Worm (Caenorhabditis elegans) whole organism, L1 larva: ENCODE data around the gene lipl-3.

Experiments
- C04F5.9 ChIP-seq: sonication (generic microtip); optimal IDR thresholded peaks from 2 replicates; lab custom pipeline; 2016; ENCODE audit warnings: missing genetic modification characterization, missing compliant biosample characterization
- C16A3.4 ChIP-seq: fragments of 150-350 bp; optimal IDR thresholded peaks from 2 replicates; lab custom pipeline; 2014; ENCODE audit warnings: missing biosample characterization, missing genetic modification characterization
- Y116A8C.19 ChIP-seq: sonication (generic microtip); optimal IDR thresholded peaks from 2 replicates; lab custom pipeline; 2016; ENCODE audit warnings: missing compliant biosample characterization, missing genetic modification characterization, borderline replicate concordance
- blmp-1 ChIP-seq: fragments of 150-350 bp; optimal IDR thresholded peaks from 2 replicates; lab custom pipeline; 2014; ENCODE audit warnings: missing biosample characterization, missing genetic modification characterization
- ceh-8 ChIP-seq: fragments of 200-800 bp; sonication (Bioruptor generic); optimal IDR thresholded peaks from 2 replicates; lab custom pipeline; 2018; ENCODE audit warnings: mild to moderate bottlenecking, missing genetic modification characterization, moderate library complexity, missing compliant biosample characterization
- ceh-82 ChIP-seq, 3 experiments: fragments of 150-350 bp in 1 of 3; sonication (generic microtip) in 2 of 3; optimal IDR thresholded peaks; 2 replicates each; lab custom pipeline; 2014 to 2017; ENCODE audit warnings: missing biosample characterization in 3 of 3, missing genetic modification characterization in 3 of 3
- ceh-88 ChIP-seq: fragments of 200-800 bp; sonication (Bioruptor generic); IDR thresholded peaks from 2 replicates; pipeline ENCODE4 v1.3.6; 2022; ENCODE audit warnings: missing genetic modification characterization, missing compliant biosample characterization
- ces-1 ChIP-seq: fragments of 150-350 bp; optimal IDR thresholded peaks from 2 replicates; lab custom pipeline; 2014; ENCODE audit warnings: missing biosample characterization, missing genetic modification reagents, missing genetic modification characterization
- dsc-1 ChIP-seq: sonication (generic microtip); optimal IDR thresholded peaks from 2 replicates; lab custom pipeline; 2016; ENCODE audit warnings: mild to moderate bottlenecking, missing genetic modification characterization, missing compliant biosample characterization
- efl-1 ChIP-seq, 4 experiments: fragments of 150-350 bp; optimal IDR thresholded peaks in 3 of 4; peaks in 1 of 4; 1 replicate in 1 of 4; 2 replicates in 3 of 4; lab custom pipeline; 2014; ENCODE audit warnings: missing biosample characterization in 2 of 4, missing genetic modification characterization in 2 of 4, missing genetic modification reagents in 2 of 4
- egl-13 ChIP-seq: sonication (generic microtip); optimal IDR thresholded peaks from 2 replicates; lab custom pipeline; 2016; ENCODE audit warnings: missing genotype, missing genetic modification reagents, missing genetic modification characterization, missing compliant biosample characterization
- egl-27 ChIP-seq, 2 experiments: fragments of 150-350 bp in 1 of 2; sonication (generic microtip); optimal IDR thresholded peaks; 3 replicates each; lab custom pipeline; 2017 to 2018; ENCODE audit warnings: missing biosample characterization in 2 of 2, missing genetic modification characterization in 2 of 2, missing genetic modification reagents in 2 of 2
- elt-2 ChIP-seq: sonication (generic microtip); optimal IDR thresholded peaks from 2 replicates; lab custom pipeline; 2016; ENCODE audit warnings: missing genetic modification characterization, mild to moderate bottlenecking, inconsistent platforms, missing compliant biosample characterization, missing genetic modification reagents
- elt-3 ChIP-seq, 6 experiments: fragments of 150-350 bp in 1 of 6; sonication (generic microtip); optimal IDR thresholded peaks; 2 replicates each; lab custom pipeline; 2017 to 2018; ENCODE audit warnings: missing biosample characterization in 6 of 6, missing genetic modification characterization in 6 of 6, inconsistent platforms in 1 of 6
- fkh-10 ChIP-seq: sonication (generic microtip); optimal IDR thresholded peaks from 2 replicates; lab custom pipeline; 2017; ENCODE audit warnings: missing biosample characterization, missing genetic modification reagents, missing genetic modification characterization
- fkh-8 ChIP-seq: sonication (generic microtip); optimal IDR thresholded peaks from 2 replicates; lab custom pipeline; 2016; ENCODE audit warnings: mild to moderate bottlenecking, missing genetic modification characterization, missing compliant biosample characterization
- fos-1 ChIP-seq: fragments of 150-350 bp; optimal IDR thresholded peaks from 2 replicates; lab custom pipeline; 2014; ENCODE audit warnings: missing biosample characterization, missing genetic modification characterization
- hlh-17 ChIP-seq: fragments of 200-800 bp; sonication (Bioruptor generic); optimal IDR thresholded peaks from 2 replicates; lab custom pipeline; 2018; ENCODE audit warnings: missing genetic modification characterization, mild to moderate bottlenecking, missing compliant biosample characterization, moderate library complexity, borderline replicate concordance
- hlh-4 ChIP-seq: sonication (generic microtip); optimal IDR thresholded peaks from 2 replicates; lab custom pipeline; 2016; ENCODE audit warnings: mild to moderate bottlenecking, missing genetic modification characterization, missing compliant biosample characterization
- irx-1 ChIP-seq: sonication (generic microtip); optimal IDR thresholded peaks from 2 replicates; lab custom pipeline; 2016; ENCODE audit warnings: missing genetic modification characterization, missing compliant biosample characterization
- jun-1 ChIP-seq: fragments of 150-350 bp; optimal IDR thresholded peaks from 2 replicates; lab custom pipeline; 2014; ENCODE audit warnings: missing biosample characterization, missing genetic modification reagents, missing genetic modification characterization
- lin-15B ChIP-seq: fragments of 150-350 bp; sonication (generic microtip); optimal IDR thresholded peaks from 3 replicates; lab custom pipeline; 2014; ENCODE audit warnings: missing biosample characterization, missing genetic modification characterization
- lin-35 ChIP-seq, 2 experiments: fragments of 150-350 bp; optimal IDR thresholded peaks; 2 replicates each; lab custom pipeline; 2014; ENCODE audit warnings: missing biosample characterization in 2 of 2, missing genetic modification characterization in 2 of 2, missing genetic modification reagents in 2 of 2
- lin-39 ChIP-seq: fragments of 150-350 bp; optimal IDR thresholded peaks from 2 replicates; lab custom pipeline; 2014; ENCODE audit warnings: missing biosample characterization, missing genetic modification reagents, missing genetic modification characterization
- lir-3 ChIP-seq: sonication (generic microtip); optimal IDR thresholded peaks from 2 replicates; lab custom pipeline; 2016; ENCODE audit warnings: mild to moderate bottlenecking, missing genetic modification characterization, moderate library complexity, missing compliant biosample characterization; ENCODE audit not compliant: poor library complexity
- mdl-1 ChIP-seq, 2 experiments: fragments of 150-350 bp; optimal IDR thresholded peaks; 2 replicates each; lab custom pipeline; 2014 to 2017; ENCODE audit warnings: missing biosample characterization in 2 of 2, missing genetic modification characterization in 2 of 2, inconsistent platforms in 1 of 2
- mef-2 ChIP-seq: fragments of 150-350 bp; optimal IDR thresholded peaks from 2 replicates; lab custom pipeline; 2014; ENCODE audit warnings: missing biosample characterization, missing genetic modification characterization
- mep-1 ChIP-seq: fragments of 150-350 bp; optimal IDR thresholded peaks from 2 replicates; lab custom pipeline; 2014; ENCODE audit warnings: missing biosample characterization, missing genetic modification characterization
- nhr-12 ChIP-seq: sonication (generic microtip); optimal IDR thresholded peaks from 2 replicates; lab custom pipeline; 2017; ENCODE audit warnings: missing biosample characterization, missing genetic modification characterization
- nhr-19 ChIP-seq: fragments of 200-800 bp; sonication (Bioruptor generic); conservative IDR thresholded peaks from 2 replicates; pipeline ENCODE4 v1.3.6; 2022; ENCODE audit warnings: missing genetic modification characterization, missing compliant biosample characterization
- nhr-20 ChIP-seq: sonication (generic microtip); optimal IDR thresholded peaks from 2 replicates; lab custom pipeline; 2016; ENCODE audit warnings: mild to moderate bottlenecking, missing genetic modification characterization, missing compliant biosample characterization
- nhr-237 ChIP-seq: fragments of 150-350 bp; optimal IDR thresholded peaks from 2 replicates; lab custom pipeline; 2014; ENCODE audit warnings: missing biosample characterization, missing genetic modification characterization
- nhr-28 ChIP-seq: fragments of 150-350 bp; optimal IDR thresholded peaks from 2 replicates; lab custom pipeline; 2014; ENCODE audit warnings: missing biosample characterization, missing genetic modification characterization
- nhr-71 ChIP-seq: sonication (generic microtip); optimal IDR thresholded peaks from 2 replicates; lab custom pipeline; 2016; ENCODE audit warnings: mild to moderate bottlenecking, missing genetic modification characterization, moderate library complexity, missing compliant biosample characterization
- nhr-76 ChIP-seq: sonication (generic microtip); optimal IDR thresholded peaks from 2 replicates; lab custom pipeline; 2017; ENCODE audit warnings: missing biosample characterization, missing genetic modification characterization
- nhr-77 ChIP-seq: fragments of 150-350 bp; optimal IDR thresholded peaks from 2 replicates; lab custom pipeline; 2014; ENCODE audit warnings: missing biosample characterization, missing genetic modification characterization
- nhr-85 ChIP-seq: sonication (generic microtip); peaks from one replicate; lab custom pipeline; 2016; ENCODE audit warnings: missing genetic modification characterization, inconsistent platforms, missing compliant biosample characterization
- nhr-90 ChIP-seq: sonication (generic microtip); optimal IDR thresholded peaks from 2 replicates; lab custom pipeline; 2016; ENCODE audit warnings: mild to moderate bottlenecking, missing genetic modification characterization, missing compliant biosample characterization; ENCODE audit not compliant: poor library complexity
- rnt-1 ChIP-seq: sonication (generic microtip); optimal IDR thresholded peaks from 2 replicates; lab custom pipeline; 2016; ENCODE audit warnings: mild to moderate bottlenecking, missing genetic modification characterization, moderate library complexity, missing compliant biosample characterization
- skn-1 ChIP-seq: fragments of 150-350 bp; optimal IDR thresholded peaks from 2 replicates; lab custom pipeline; 2014; ENCODE audit warnings: missing biosample characterization, missing genetic modification characterization
- snu-23 ChIP-seq: sonication (generic microtip); optimal IDR thresholded peaks from 2 replicates; lab custom pipeline; 2016; ENCODE audit warnings: missing genetic modification characterization, missing compliant biosample characterization
- sptf-1 ChIP-seq: fragments of 150-350 bp; optimal IDR thresholded peaks from 2 replicates; lab custom pipeline; 2014; ENCODE audit warnings: missing biosample characterization, missing genetic modification characterization
- sup-37 ChIP-seq: fragments of 200-800 bp; sonication (Bioruptor generic); optimal IDR thresholded peaks from 2 replicates; lab custom pipeline; 2018; ENCODE audit warnings: mild to moderate bottlenecking, missing genetic modification characterization, missing compliant biosample characterization
- tbx-2 ChIP-seq: sonication (generic microtip); optimal IDR thresholded peaks from 2 replicates; lab custom pipeline; 2016; ENCODE audit warnings: missing genetic modification characterization, missing compliant biosample characterization
- tlp-1 ChIP-seq: fragments of 150-350 bp; optimal IDR thresholded peaks from 2 replicates; lab custom pipeline; 2014; ENCODE audit warnings: missing biosample characterization, missing genetic modification characterization
- unc-130 ChIP-seq: fragments of 150-350 bp; optimal IDR thresholded peaks from 2 replicates; lab custom pipeline; 2017; ENCODE audit warnings: missing biosample characterization, missing genetic modification characterization, inconsistent platforms
- unc-98 ChIP-seq: fragments of 200-800 bp; sonication (Bioruptor generic); IDR thresholded peaks from 2 replicates; pipeline ENCODE4 v1.3.6; 2022; ENCODE audit warnings: missing genetic modification characterization, missing compliant biosample characterization
- zip-4 ChIP-seq: fragments of 200-800 bp; sonication (Bioruptor generic); optimal IDR thresholded peaks from 2 replicates; lab custom pipeline; 2018; ENCODE audit warnings: mild to moderate bottlenecking, missing genetic modification characterization, moderate library complexity, missing compliant biosample characterization
- ztf-11 ChIP-seq, 2 experiments: sonication (generic microtip); optimal IDR thresholded peaks; 2 replicates each; lab custom pipeline; 2016 to 2017; ENCODE audit warnings: missing genetic modification characterization in 2 of 2, missing biosample characterization in 1 of 2, missing compliant biosample characterization in 1 of 2

The lipl-3 gene

DNA sequence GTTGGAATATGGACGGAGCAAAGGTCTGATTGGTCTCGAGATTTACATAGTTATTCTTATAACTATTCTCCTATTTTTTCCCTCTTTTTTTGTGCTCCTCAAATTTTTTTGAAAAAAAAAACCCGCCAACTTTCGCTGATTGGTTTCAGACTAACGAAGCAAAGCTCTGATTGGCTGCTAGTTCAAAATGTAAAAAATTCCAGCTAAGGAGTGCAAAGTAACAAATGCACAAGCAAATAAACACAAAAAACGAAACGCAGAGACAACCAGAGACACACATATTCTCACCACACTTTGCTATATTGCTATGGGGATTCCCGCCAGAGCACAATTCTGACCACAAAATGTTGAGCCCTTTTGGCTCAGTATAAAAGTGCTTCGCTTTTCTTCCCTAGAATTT, 26.6 kb downstream of the lipl-3 start, which contains the start of gene T01G6.1:
Gene T01G6.1 (plus strand): TSS at position 301 of the 400 bp plus-strand sequence.
- TF ChIP-seq ces-1 (GFP tag; lab: Kevin White, UChicago) (no peak), lin-15B (no peak), nhr-237 (no peak), nhr-28 (tag; lab: Kevin White, UChicago) (no peak), ceh-8 (GFP tag; lab: Kevin White, UChicago) (no peak), ztf-11 (tag; optimal IDR thresholded peaks at IDR 0.05; lab: Kevin White, UChicago) (no peak), mdl-1 (tag; optimal IDR thresholded peaks at IDR 0.05; lab: Kevin White, UChicago) (no peak)

ce11 chrV:494284-494683, 29.7 kb downstream of the lipl-3 start, which contains the start of gene nhr-131:
TSS of gene nhr-131 (plus strand) at chrV:494370.
- peak in 1 of 2 experiments; percentile 60 for TF ChIP-seq lin-35 (GFP tag; optimal IDR thresholded peaks at IDR 0.05; lab: Kevin White, UChicago)
- TF ChIP-seq mef-2 (tag; lab: Kevin White, UChicago), result no peak
- TF ChIP-seq fos-1 (tag; lab: Kevin White, UChicago), result no peak
- no peak for TF ChIP-seq C16A3.4 (tag; lab: Kevin White, UChicago)
- TF ChIP-seq ztf-11 (tag; optimal IDR thresholded peaks at IDR 0.05; lab: Kevin White, UChicago), result no peak
- TF ChIP-seq fkh-8 (tag; lab: Kevin White, UChicago), result no peak
- peak; percentile 29 for TF ChIP-seq nhr-71
- TF ChIP-seq unc-130 (tag; lab: Kevin White, UChicago), result no peak
- no peak for TF ChIP-seq dsc-1 (tag; lab: Kevin White, UChicago)
- no peak for TF ChIP-seq ceh-88 (GFP tag; lab: Robert Waterston, UW)
- no peak for TF ChIP-seq C04F5.9 (tag; lab: Kevin White, UChicago)
- TF ChIP-seq ceh-82 (tag; optimal IDR thresholded peaks at IDR 0.05; lab: Kevin White, UChicago), result no peak
- peak in 2 of 6 experiments; percentile 27 to 55 for TF ChIP-seq elt-3 (tag; optimal IDR thresholded peaks at IDR 0.05; lab: Kevin White, UChicago)
- TF ChIP-seq tbx-2, result peak; percentile 6
- peak in 1 of 2 experiments; percentile 30 for TF ChIP-seq mdl-1 (tag; optimal IDR thresholded peaks at IDR 0.05; lab: Kevin White, UChicago)
- TF ChIP-seq egl-27 (tag; optimal IDR thresholded peaks at IDR 0.05; lab: Kevin White, UChicago), result no peak
- peak; percentile 38 for TF ChIP-seq snu-23
- no peak for TF ChIP-seq zip-4 (GFP tag; lab: Kevin White, UChicago)
- TF ChIP-seq hlh-17 (GFP tag; lab: Kevin White, UChicago), result no peak
- TF ChIP-seq rnt-1 (tag; lab: Kevin White, UChicago), result no peak
- no peak for TF ChIP-seq Y116A8C.19 (tag; lab: Kevin White, UChicago)
- TF ChIP-seq unc-98, result no peak
- peak; percentile 45 for TF ChIP-seq nhr-90 (tag; lab: Kevin White, UChicago)
- no peak for TF ChIP-seq irx-1 (tag; lab: Kevin White, UChicago)
- TF ChIP-seq nhr-77 (tag; lab: Kevin White, UChicago), result peak; percentile 5
- no peak for TF ChIP-seq sptf-1 (tag; lab: Kevin White, UChicago)
- TF ChIP-seq elt-2, result peak; percentile 34
- no peak for TF ChIP-seq tlp-1 (tag; lab: Kevin White, UChicago)
- no peak for TF ChIP-seq nhr-76
- no peak for TF ChIP-seq fkh-10 (GFP tag; lab: Kevin White, UChicago)
- no peak for TF ChIP-seq hlh-4
- no peak for TF ChIP-seq nhr-237
- no peak for TF ChIP-seq nhr-19 (GFP tag; lab: Robert Waterston, UW)
- TF ChIP-seq egl-13 (tag; lab: Kevin White, UChicago), result no peak
- TF ChIP-seq skn-1 (tag; lab: Kevin White, UChicago), result no peak
- no peak for TF ChIP-seq ces-1 (GFP tag; lab: Kevin White, UChicago)
- no peak for TF ChIP-seq lin-39 (tag; lab: Kevin White, UChicago)
- no peak for TF ChIP-seq efl-1 (optimal IDR thresholded peaks at IDR 0.05; lab: Kevin White, UChicago)
- TF ChIP-seq efl-1 (GFP tag; optimal IDR thresholded peaks at IDR 0.05 in 1 of 2; lab: Kevin White, UChicago), result peak in 1 of 2 experiments; percentile 61
- TF ChIP-seq nhr-12 (tag; lab: Kevin White, UChicago), result no peak
- no peak for TF ChIP-seq sup-37 (GFP tag; lab: Kevin White, UChicago)
- TF ChIP-seq jun-1, result no peak
- TF ChIP-seq ceh-8 (GFP tag; lab: Kevin White, UChicago), result no peak
- peak; percentile 51 for TF ChIP-seq blmp-1
- peak; percentile 58 for TF ChIP-seq nhr-20 (tag; lab: Kevin White, UChicago)
- peak; percentile 18 for TF ChIP-seq nhr-85 (tag; lab: Kevin White, UChicago)
- TF ChIP-seq mep-1 (tag; lab: Kevin White, UChicago), result no peak
- TF ChIP-seq lir-3 (tag; lab: Kevin White, UChicago), result no peak
